Worm (Caenorhabditis elegans) whole organism, L1 larva: ENCODE data around the gene C49A9.1.

Experiments
- C04F5.9 ChIP-seq: sonication (generic microtip); optimal IDR thresholded peaks from 2 replicates; lab custom pipeline; 2016; ENCODE audit warnings: missing genetic modification characterization, missing compliant biosample characterization
- F16B12.6 ChIP-seq: fragments of 150-350 bp; optimal IDR thresholded peaks from 2 replicates; lab custom pipeline; 2014; ENCODE audit warnings: missing biosample characterization, missing genetic modification characterization
- Y116A8C.19 ChIP-seq: sonication (generic microtip); optimal IDR thresholded peaks from 2 replicates; lab custom pipeline; 2016; ENCODE audit warnings: missing compliant biosample characterization, missing genetic modification characterization, borderline replicate concordance
- blmp-1 ChIP-seq: fragments of 150-350 bp; optimal IDR thresholded peaks from 2 replicates; lab custom pipeline; 2014; ENCODE audit warnings: missing biosample characterization, missing genetic modification characterization
- ces-1 ChIP-seq: fragments of 150-350 bp; optimal IDR thresholded peaks from 2 replicates; lab custom pipeline; 2014; ENCODE audit warnings: missing biosample characterization, missing genetic modification reagents, missing genetic modification characterization
- efl-1 ChIP-seq, 4 experiments: fragments of 150-350 bp; optimal IDR thresholded peaks in 3 of 4; peaks in 1 of 4; 1 replicate in 1 of 4; 2 replicates in 3 of 4; lab custom pipeline; 2014; ENCODE audit warnings: missing biosample characterization in 2 of 4, missing genetic modification characterization in 2 of 4, missing genetic modification reagents in 2 of 4
- egl-13 ChIP-seq: sonication (generic microtip); optimal IDR thresholded peaks from 2 replicates; lab custom pipeline; 2016; ENCODE audit warnings: missing genotype, missing genetic modification reagents, missing genetic modification characterization, missing compliant biosample characterization
- egl-27 ChIP-seq, 2 experiments: fragments of 150-350 bp in 1 of 2; sonication (generic microtip); optimal IDR thresholded peaks; 3 replicates each; lab custom pipeline; 2017 to 2018; ENCODE audit warnings: missing biosample characterization in 2 of 2, missing genetic modification characterization in 2 of 2, missing genetic modification reagents in 2 of 2
- elt-2 ChIP-seq: sonication (generic microtip); optimal IDR thresholded peaks from 2 replicates; lab custom pipeline; 2016; ENCODE audit warnings: missing genetic modification characterization, mild to moderate bottlenecking, inconsistent platforms, missing compliant biosample characterization, missing genetic modification reagents
- ets-5 ChIP-seq: fragments of 200-800 bp; sonication (Bioruptor generic); IDR thresholded peaks from 2 replicates; pipeline ENCODE4 v1.3.6; 2022; ENCODE audit warnings: missing genetic modification characterization, missing compliant biosample characterization
- fkh-4 ChIP-seq: sonication (generic microtip); optimal IDR thresholded peaks from 2 replicates; lab custom pipeline; 2016; ENCODE audit warnings: missing compliant biosample characterization, missing genetic modification characterization, borderline replicate concordance
- fkh-8 ChIP-seq: sonication (generic microtip); optimal IDR thresholded peaks from 2 replicates; lab custom pipeline; 2016; ENCODE audit warnings: mild to moderate bottlenecking, missing genetic modification characterization, missing compliant biosample characterization
- hlh-4 ChIP-seq: sonication (generic microtip); optimal IDR thresholded peaks from 2 replicates; lab custom pipeline; 2016; ENCODE audit warnings: mild to moderate bottlenecking, missing genetic modification characterization, missing compliant biosample characterization
- hpl-2 ChIP-seq: fragments of 150-350 bp; optimal IDR thresholded peaks from 2 replicates; lab custom pipeline; 2014; ENCODE audit warnings: missing biosample characterization, missing genetic modification reagents, missing genetic modification characterization
- isw-1 ChIP-seq: fragments of 200-800 bp; sonication (Bioruptor generic); IDR thresholded peaks from 2 replicates; pipeline ENCODE4 v1.3.6; 2022; ENCODE audit warnings: missing genetic modification characterization, missing compliant biosample characterization
- jun-1 ChIP-seq: fragments of 150-350 bp; optimal IDR thresholded peaks from 2 replicates; lab custom pipeline; 2014; ENCODE audit warnings: missing biosample characterization, missing genetic modification reagents, missing genetic modification characterization
- lin-13 ChIP-seq: fragments of 150-350 bp; optimal IDR thresholded peaks from 2 replicates; lab custom pipeline; 2014; ENCODE audit warnings: missing biosample characterization, missing genetic modification reagents, missing genetic modification characterization
- lin-14 ChIP-seq: fragments of 200-800 bp; sonication (Bioruptor generic); optimal IDR thresholded peaks from 2 replicates; lab custom pipeline; 2018; ENCODE audit warnings: mild to moderate bottlenecking, missing genetic modification characterization, moderate library complexity, missing compliant biosample characterization
- lin-35 ChIP-seq, 2 experiments: fragments of 150-350 bp; optimal IDR thresholded peaks; 2 replicates each; lab custom pipeline; 2014; ENCODE audit warnings: missing biosample characterization in 2 of 2, missing genetic modification characterization in 2 of 2, missing genetic modification reagents in 2 of 2
- lin-39 ChIP-seq: fragments of 150-350 bp; optimal IDR thresholded peaks from 2 replicates; lab custom pipeline; 2014; ENCODE audit warnings: missing biosample characterization, missing genetic modification reagents, missing genetic modification characterization
- mab-9 ChIP-seq: fragments of 200-800 bp; sonication (Bioruptor generic); IDR thresholded peaks from 2 replicates; pipeline ENCODE4 v1.3.6; 2022; ENCODE audit warnings: missing genetic modification reagents, missing genetic modification characterization, missing compliant biosample characterization
- mef-2 ChIP-seq: fragments of 150-350 bp; optimal IDR thresholded peaks from 2 replicates; lab custom pipeline; 2014; ENCODE audit warnings: missing biosample characterization, missing genetic modification characterization
- mep-1 ChIP-seq: fragments of 150-350 bp; optimal IDR thresholded peaks from 2 replicates; lab custom pipeline; 2014; ENCODE audit warnings: missing biosample characterization, missing genetic modification characterization
- nhr-20 ChIP-seq: sonication (generic microtip); optimal IDR thresholded peaks from 2 replicates; lab custom pipeline; 2016; ENCODE audit warnings: mild to moderate bottlenecking, missing genetic modification characterization, missing compliant biosample characterization
- nhr-28 ChIP-seq: fragments of 150-350 bp; optimal IDR thresholded peaks from 2 replicates; lab custom pipeline; 2014; ENCODE audit warnings: missing biosample characterization, missing genetic modification characterization
- nhr-76 ChIP-seq: sonication (generic microtip); optimal IDR thresholded peaks from 2 replicates; lab custom pipeline; 2017; ENCODE audit warnings: missing biosample characterization, missing genetic modification characterization
- nhr-77 ChIP-seq: fragments of 150-350 bp; optimal IDR thresholded peaks from 2 replicates; lab custom pipeline; 2014; ENCODE audit warnings: missing biosample characterization, missing genetic modification characterization
- nhr-84 ChIP-seq: sonication (generic microtip); optimal IDR thresholded peaks from 2 replicates; lab custom pipeline; 2017; ENCODE audit warnings: missing biosample characterization, missing genetic modification characterization
- nhr-90 ChIP-seq: sonication (generic microtip); optimal IDR thresholded peaks from 2 replicates; lab custom pipeline; 2016; ENCODE audit warnings: mild to moderate bottlenecking, missing genetic modification characterization, missing compliant biosample characterization; ENCODE audit not compliant: poor library complexity
- pag-3 ChIP-seq: sonication (generic microtip); optimal IDR thresholded peaks from 2 replicates; lab custom pipeline; 2017; ENCODE audit warnings: missing genetic modification characterization, mild to moderate bottlenecking, missing compliant biosample characterization, antibody characterized with exemption, borderline replicate concordance; ENCODE audit not compliant: insufficient read depth
- pqm-1 ChIP-seq: sonication (generic microtip); optimal IDR thresholded peaks from 3 replicates; lab custom pipeline; 2017; ENCODE audit warnings: missing biosample characterization, missing genetic modification characterization
- skn-1 ChIP-seq: fragments of 150-350 bp; optimal IDR thresholded peaks from 2 replicates; lab custom pipeline; 2014; ENCODE audit warnings: missing biosample characterization, missing genetic modification characterization
- snpc-4 ChIP-seq: fragments of 150-350 bp; optimal IDR thresholded peaks from 2 replicates; lab custom pipeline; 2014; ENCODE audit warnings: missing biosample characterization, missing genetic modification characterization
- sox-4 ChIP-seq: sonication (generic microtip); optimal IDR thresholded peaks from 2 replicates; lab custom pipeline; 2016; ENCODE audit warnings: missing genetic modification characterization, missing compliant biosample characterization
- sup-37 ChIP-seq: fragments of 200-800 bp; sonication (Bioruptor generic); optimal IDR thresholded peaks from 2 replicates; lab custom pipeline; 2018; ENCODE audit warnings: mild to moderate bottlenecking, missing genetic modification characterization, missing compliant biosample characterization
- swsn-7 ChIP-seq: sonication (generic microtip); optimal IDR thresholded peaks from 2 replicates; lab custom pipeline; 2016; ENCODE audit warnings: missing genetic modification characterization, missing compliant biosample characterization
- tbx-2 ChIP-seq: sonication (generic microtip); optimal IDR thresholded peaks from 2 replicates; lab custom pipeline; 2016; ENCODE audit warnings: missing genetic modification characterization, missing compliant biosample characterization
- unc-30 ChIP-seq: sonication (generic microtip); optimal IDR thresholded peaks from 2 replicates; lab custom pipeline; 2017; ENCODE audit warnings: missing biosample characterization, missing genetic modification characterization
- unc-62 ChIP-seq: fragments of 150-350 bp; optimal IDR thresholded peaks from 2 replicates; lab custom pipeline; 2014; ENCODE audit warnings: missing biosample characterization, missing genetic modification reagents, missing genetic modification characterization
- unc-86 ChIP-seq: sonication (generic microtip); optimal IDR thresholded peaks from 2 replicates; lab custom pipeline; 2016; ENCODE audit warnings: missing genetic modification characterization, missing compliant biosample characterization
- xbp-1 ChIP-seq: sonication (generic microtip); optimal IDR thresholded peaks from 2 replicates; lab custom pipeline; 2016; ENCODE audit warnings: missing genetic modification characterization, missing compliant biosample characterization
- zag-1 ChIP-seq: fragments of 150-350 bp; optimal IDR thresholded peaks from 2 replicates; lab custom pipeline; 2014; ENCODE audit warnings: missing biosample characterization, missing genetic modification characterization
- zip-4 ChIP-seq: fragments of 200-800 bp; sonication (Bioruptor generic); optimal IDR thresholded peaks from 2 replicates; lab custom pipeline; 2018; ENCODE audit warnings: mild to moderate bottlenecking, missing genetic modification characterization, moderate library complexity, missing compliant biosample characterization
- ztf-11 ChIP-seq, 2 experiments: sonication (generic microtip); optimal IDR thresholded peaks; 2 replicates each; lab custom pipeline; 2016 to 2017; ENCODE audit warnings: missing genetic modification characterization in 2 of 2, missing biosample characterization in 1 of 2, missing compliant biosample characterization in 1 of 2
- ztf-4 ChIP-seq: fragments of 150-350 bp; optimal IDR thresholded peaks from 2 replicates; lab custom pipeline; 2014; ENCODE audit warnings: missing biosample characterization, missing genetic modification characterization

C49A9.1 gene

ce11 chrIV:6227974-6228373 is at the start of gene C49A9.1:
C49A9.1 (plus strand) TSS chrIV:6228190.
- TF ChIP-seq nhr-77 (tag; lab: Kevin White, UChicago): no peak
- TF ChIP-seq zip-4 (GFP tag; lab: Kevin White, UChicago): no peak
- no peak for TF ChIP-seq hlh-4 (tag; lab: Kevin White, UChicago)
- TF ChIP-seq blmp-1: no peak
- no peak for TF ChIP-seq egl-27 (tag; optimal IDR thresholded peaks at IDR 0.05; lab: Kevin White, UChicago)
- TF ChIP-seq nhr-76: no peak
- no peak for TF ChIP-seq nhr-20 (tag; lab: Kevin White, UChicago)
- TF ChIP-seq pqm-1: no peak
- TF ChIP-seq Y116A8C.19 (tag; lab: Kevin White, UChicago): no peak
- TF ChIP-seq xbp-1 (tag; lab: Kevin White, UChicago): no peak
- TF ChIP-seq snpc-4 (tag; lab: Kevin White, UChicago): no peak
- TF ChIP-seq ces-1: no peak
- TF ChIP-seq unc-62 (GFP tag; lab: Kevin White, UChicago): no peak
- TF ChIP-seq fkh-8 (tag; lab: Kevin White, UChicago): no peak
- TF ChIP-seq lin-35 (GFP tag; optimal IDR thresholded peaks at IDR 0.05; lab: Kevin White, UChicago): no peak

DNA sequence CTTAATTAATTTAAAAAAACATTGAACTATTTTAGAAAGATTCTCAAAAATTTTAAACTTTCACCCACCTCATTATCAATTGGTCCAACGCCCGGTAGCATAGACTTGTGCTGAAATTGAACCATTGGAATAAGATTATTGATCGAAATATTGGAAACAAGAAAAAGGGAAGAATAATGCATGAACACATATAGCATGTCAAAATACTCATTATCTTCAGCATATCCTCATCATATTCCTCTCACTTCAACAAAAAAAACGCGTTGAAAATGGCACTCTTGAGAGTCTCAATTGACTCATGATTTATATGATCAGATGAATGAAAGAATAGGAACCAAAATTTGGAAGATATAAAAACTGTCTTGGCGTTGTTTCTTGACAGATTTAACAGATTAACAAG is 44.2 kb upstream of the C49A9.1 start, which contains the start of gene unc-77:
TSS of gene unc-77 (minus strand) at position 101 of the 400 bp plus-strand sequence.
- TF ChIP-seq ztf-11 (tag; optimal IDR thresholded peaks at IDR 0.05; lab: Kevin White, UChicago) (no peak), pqm-1 (no peak), ets-5 (no peak), pag-3 (tag; lab: Kevin White, UChicago) (no peak), isw-1 (no peak), efl-1 (optimal IDR thresholded peaks at IDR 0.05; lab: Kevin White, UChicago) (no peak), efl-1 (GFP tag; optimal IDR thresholded peaks at IDR 0.05 in 1 of 2; lab: Kevin White, UChicago) (no peak), nhr-28 (no peak), jun-1 (tag; lab: Kevin White, UChicago) (no peak), F16B12.6 (no peak), mep-1 (tag; lab: Kevin White, UChicago) (no peak), lin-14 (GFP tag; lab: Kevin White, UChicago) (no peak), nhr-76 (no peak), ztf-4 (tag; lab: Kevin White, UChicago) (no peak), xbp-1 (tag; lab: Kevin White, UChicago) (no peak), C04F5.9 (no peak), snpc-4 (tag; lab: Kevin White, UChicago) (no peak), egl-13 (tag; lab: Kevin White, UChicago) (no peak)
- TF ChIP-seq, all 84 proteins: peak for 0

DNA sequence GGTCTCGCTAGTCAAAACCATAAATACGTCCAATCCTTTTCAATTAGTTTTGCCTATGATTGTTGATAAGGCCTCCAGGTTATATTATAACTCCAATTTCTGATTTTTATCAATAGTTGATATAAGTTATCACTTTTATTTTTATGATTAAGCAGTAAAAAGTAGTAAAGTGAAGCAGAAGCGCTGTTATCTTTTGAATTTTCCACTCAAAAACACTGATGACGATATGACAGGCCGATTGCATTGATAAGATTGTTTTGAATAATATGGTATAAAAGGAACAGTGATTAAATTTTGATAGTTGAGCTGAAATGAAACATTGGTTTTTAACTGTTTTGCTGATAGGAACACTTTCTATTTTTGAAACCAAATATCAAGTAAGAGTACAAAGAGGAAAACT is 42.4 kb upstream of the C49A9.1 start, which contains the start of gene asp-9:
TSS of gene asp-9 (plus strand) at position 312 of the 400 bp plus-strand sequence.
- TF ChIP-seq elt-2 (tag; lab: Kevin White, UChicago): peak; percentile 40
- no peak for TF ChIP-seq mef-2 (tag; lab: Kevin White, UChicago)
- TF ChIP-seq, all 84 proteins: peak for 1

- TF ChIP-seq zag-1 (tag; lab: Kevin White, UChicago) (no peak), swsn-7 (no peak), nhr-90 (tag; lab: Kevin White, UChicago) (no peak), nhr-20 (tag; lab: Kevin White, UChicago) (no peak), Y116A8C.19 (tag; lab: Kevin White, UChicago) (no peak), nhr-84 (tag; lab: Kevin White, UChicago) (no peak), isw-1 (no peak), unc-86 (no peak), xbp-1 (tag; lab: Kevin White, UChicago) (no peak), fkh-4 (tag; lab: Kevin White, UChicago) (no peak), sup-37 (no peak), unc-30 (tag; lab: Kevin White, UChicago) (no peak), tbx-2 (no peak), skn-1 (no peak), lin-39 (no peak), sox-4 (tag; lab: Kevin White, UChicago) (no peak), mab-9 (GFP tag; lab: Robert Waterston, UW) (no peak), lin-13 (GFP tag; lab: Kevin White, UChicago) (no peak), hpl-2 (GFP tag; lab: Kevin White, UChicago) (no peak), ets-5 (no peak)
Measured at ce11 chrIV:6187160-6187559, 40.8 kb upstream of the C49A9.1 start.
